Worm (Caenorhabditis elegans) whole organism, dauer: ENCODE results near the gene ZK262.2.
"Not testable (repeated sequence)": the region's sequence is repeated elsewhere in the genome, so short reads cannot be mapped to it uniquely, and the experiment has no call there.

ENCODE experiments used
- unc-62 ChIP-seq: sonication (generic microtip); optimal IDR thresholded peaks from 2 replicates; lab custom pipeline; 2017; ENCODE audit warnings: missing biosample characterization, missing genetic modification reagents, missing genetic modification characterization

The ZK262.2 gene

ce11 chrV:18410142-18410541, 2.6 kb downstream of the ZK262.2 start, which contains the start of gene srh-207:
srh-207 (minus strand) TSS chrV:18410242.
- TF ChIP-seq unc-62 (GFP tag; lab: Kevin White, UChicago) = no peak

- TF ChIP-seq unc-62 (GFP tag; lab: Kevin White, UChicago) = not testable (repeated sequence)
Observed at ce11 chrV:18404767-18405166, 8.0 kb downstream of the ZK262.2 start, which contains the start of gene srh-209. srh-209 (minus strand) TSS chrV:18404867.

ce11 chrV:18402743-18403142, 10.0 kb downstream of the ZK262.2 start:
- TF ChIP-seq unc-62 (GFP tag; lab: Kevin White, UChicago) = no peak

ce11 chrV:18397814-18398213, 15.0 kb downstream of the ZK262.2 start, which contains the start of gene Y51A2B.16:
Y51A2B.16 (minus strand) TSS chrV:18397914.
- no peak for TF ChIP-seq unc-62 (GFP tag; lab: Kevin White, UChicago)

ce11 chrV:18395649-18396048, 17.1 kb downstream of the ZK262.2 start, which contains the start of gene Y51A2B.9:
Y51A2B.9 (minus strand) TSS chrV:18395749.
- TF ChIP-seq unc-62 (GFP tag; lab: Kevin White, UChicago) = no peak

ce11 chrV:18394203-18394602, 18.6 kb downstream of the ZK262.2 start, which contains the start of gene Y51A2B.6:
Y51A2B.6 (minus strand) TSS chrV:18394303.
- TF ChIP-seq unc-62 (GFP tag; lab: Kevin White, UChicago) = no peak

- TF ChIP-seq unc-62 (GFP tag; lab: Kevin White, UChicago) = no peak
Observed at ce11 chrV:18389046-18389445, 23.7 kb downstream of the ZK262.2 start, which contains the start of the genes Y51A2B.4 and Y51A2B.5. Y51A2B.4 (minus strand) TSS chrV:18389146. Y51A2B.5 (plus strand) TSS chrV:18389277.

ce11 chrV:18382590-18382989, 30.2 kb downstream of the ZK262.2 start, which contains the start of gene nhr-288:
nhr-288 (minus strand) TSS chrV:18382690.
- no peak for TF ChIP-seq unc-62 (GFP tag; lab: Kevin White, UChicago)

- TF ChIP-seq unc-62 (GFP tag; lab: Kevin White, UChicago) = no peak
Observed at ce11 chrV:18378819-18379218, 34.0 kb downstream of the ZK262.2 start, which contains the start of gene Y51A2B.8. Y51A2B.8 (plus strand) TSS chrV:18379119.

- no peak for TF ChIP-seq unc-62 (GFP tag; lab: Kevin White, UChicago)
Observed at ce11 chrV:18375551-18375950, 37.2 kb downstream of the ZK262.2 start.

- TF ChIP-seq unc-62 (GFP tag; lab: Kevin White, UChicago) = no peak
Observed at ce11 chrV:18374194-18374593, 38.6 kb downstream of the ZK262.2 start, which contains the start of gene Y51A2B.2. Y51A2B.2 (plus strand) TSS chrV:18374494.

ce11 chrV:18371579-18371978, 41.2 kb downstream of the ZK262.2 start, which contains the start of gene C08E8.4:
C08E8.4 (plus strand) TSS chrV:18371846.
- TF ChIP-seq unc-62 (GFP tag; lab: Kevin White, UChicago) = no peak

ce11 chrV:18371028-18371427, 41.8 kb downstream of the ZK262.2 start:
- TF ChIP-seq unc-62 (GFP tag; lab: Kevin White, UChicago) = no peak

- no peak for TF ChIP-seq unc-62 (GFP tag; lab: Kevin White, UChicago)
Observed at ce11 chrV:18368322-18368721, 44.5 kb downstream of the ZK262.2 start, which contains the start of gene C08E8.6. C08E8.6 (minus strand) TSS chrV:18368422.

- no peak for TF ChIP-seq unc-62 (GFP tag; lab: Kevin White, UChicago)
Observed at ce11 chrV:18364558-18364957, 48.2 kb downstream of the ZK262.2 start, which contains the start of gene C08E8.9. C08E8.9 (plus strand) TSS chrV:18364858.

- no peak for TF ChIP-seq unc-62 (GFP tag; lab: Kevin White, UChicago)
Observed at ce11 chrV:18362402-18362801, 50.4 kb downstream of the ZK262.2 start, which contains the start of gene C08E8.1. C08E8.1 (minus strand) TSS chrV:18362502.
